Worm (Caenorhabditis elegans) whole organism, late embryonic: ENCODE data around the gene doxa-1.

Source experiments
- C38D4.7 ChIP-seq: fragments of 200-800 bp; sonication (Bioruptor generic); optimal IDR thresholded peaks from 2 replicates; lab custom pipeline; 2018; ENCODE audit warnings: mild to moderate bottlenecking, missing genetic modification characterization, moderate library complexity, missing compliant biosample characterization
- K02D7.2 ChIP-seq: sonication (generic microtip); optimal IDR thresholded peaks from 2 replicates; lab custom pipeline; 2017; ENCODE audit warnings: mild to moderate bottlenecking, missing genetic modification characterization, missing compliant biosample characterization
- K09A11.1 ChIP-seq: sonication (generic microtip); optimal IDR thresholded peaks from 2 replicates; lab custom pipeline; 2017; ENCODE audit warnings: antibody characterized with exemption, mild to moderate bottlenecking, missing genetic modification characterization, missing compliant biosample characterization; ENCODE audit not compliant: insufficient read depth
- ceh-24 ChIP-seq: sonication (generic microtip); optimal IDR thresholded peaks from 2 replicates; lab custom pipeline; 2016; ENCODE audit warnings: mild to moderate bottlenecking, missing genetic modification characterization, missing compliant biosample characterization
- ceh-30 ChIP-seq: fragments of 150-350 bp; optimal IDR thresholded peaks from 2 replicates; lab custom pipeline; 2014; ENCODE audit warnings: missing biosample characterization, missing genetic modification characterization
- ceh-45 ChIP-seq: fragments of 200-800 bp; sonication (Bioruptor generic); IDR thresholded peaks from 2 replicates; pipeline ENCODE4 v1.3.6; 2022; ENCODE audit warnings: missing genetic modification reagents, missing genetic modification characterization, missing compliant biosample characterization
- che-1 ChIP-seq: sonication (generic microtip); optimal IDR thresholded peaks from 2 replicates; lab custom pipeline; 2016; ENCODE audit warnings: mild to moderate bottlenecking, missing genetic modification characterization, missing compliant biosample characterization
- dve-1 ChIP-seq: sonication (generic microtip); optimal IDR thresholded peaks from 2 replicates; lab custom pipeline; 2017; ENCODE audit warnings: antibody characterized with exemption, mild to moderate bottlenecking, missing genetic modification characterization, missing compliant biosample characterization
- ets-4 ChIP-seq: sonication (generic microtip); optimal IDR thresholded peaks from 2 replicates; lab custom pipeline; 2016; ENCODE audit warnings: missing genetic modification characterization, missing compliant biosample characterization
- eyg-1 ChIP-seq: sonication (generic microtip); optimal IDR thresholded peaks from 2 replicates; lab custom pipeline; 2016; ENCODE audit warnings: missing genotype, missing genetic modification characterization, missing compliant biosample characterization
- gmeb-2 ChIP-seq: sonication (generic microtip); optimal IDR thresholded peaks from 2 replicates; lab custom pipeline; 2016; ENCODE audit warnings: missing genetic modification characterization, inconsistent platforms, missing compliant biosample characterization
- hlh-15 ChIP-seq: sonication (generic microtip); optimal IDR thresholded peaks from 2 replicates; lab custom pipeline; 2016; ENCODE audit warnings: missing genetic modification characterization, missing compliant biosample characterization
- madf-2 ChIP-seq: sonication (generic microtip); optimal IDR thresholded peaks from 2 replicates; lab custom pipeline; 2017; ENCODE audit warnings: missing genetic modification characterization, missing compliant biosample characterization
- nfya-1 ChIP-seq: sonication (generic microtip); optimal IDR thresholded peaks from 2 replicates; lab custom pipeline; 2017; ENCODE audit warnings: missing genetic modification characterization, mild to moderate bottlenecking, missing compliant biosample characterization, antibody characterized with exemption, moderate library complexity
- nhr-11 ChIP-seq: fragments of 150-350 bp; optimal IDR thresholded peaks from 2 replicates; lab custom pipeline; 2014; ENCODE audit warnings: missing biosample characterization, missing genetic modification characterization
- npax-4 ChIP-seq: sonication (generic microtip); optimal IDR thresholded peaks from 2 replicates; lab custom pipeline; 2016; ENCODE audit warnings: missing genetic modification characterization, missing compliant biosample characterization
- pag-3 ChIP-seq: sonication (generic microtip); optimal IDR thresholded peaks from 2 replicates; lab custom pipeline; 2016; ENCODE audit warnings: missing compliant biosample characterization, missing genetic modification characterization, borderline replicate concordance
- tbx-7 ChIP-seq: sonication (generic microtip); optimal IDR thresholded peaks from 2 replicates; lab custom pipeline; 2016; ENCODE audit warnings: missing genotype, missing genetic modification characterization, missing compliant biosample characterization
- ttx-3 ChIP-seq: sonication (generic microtip); optimal IDR thresholded peaks from 2 replicates; lab custom pipeline; 2016; ENCODE audit warnings: missing genetic modification reagents, missing genetic modification characterization, missing compliant biosample characterization
- unc-42 ChIP-seq: sonication (generic microtip); optimal IDR thresholded peaks from 2 replicates; lab custom pipeline; 2016; ENCODE audit warnings: missing genotype, missing genetic modification characterization, missing compliant biosample characterization

Gene doxa-1

DNA sequence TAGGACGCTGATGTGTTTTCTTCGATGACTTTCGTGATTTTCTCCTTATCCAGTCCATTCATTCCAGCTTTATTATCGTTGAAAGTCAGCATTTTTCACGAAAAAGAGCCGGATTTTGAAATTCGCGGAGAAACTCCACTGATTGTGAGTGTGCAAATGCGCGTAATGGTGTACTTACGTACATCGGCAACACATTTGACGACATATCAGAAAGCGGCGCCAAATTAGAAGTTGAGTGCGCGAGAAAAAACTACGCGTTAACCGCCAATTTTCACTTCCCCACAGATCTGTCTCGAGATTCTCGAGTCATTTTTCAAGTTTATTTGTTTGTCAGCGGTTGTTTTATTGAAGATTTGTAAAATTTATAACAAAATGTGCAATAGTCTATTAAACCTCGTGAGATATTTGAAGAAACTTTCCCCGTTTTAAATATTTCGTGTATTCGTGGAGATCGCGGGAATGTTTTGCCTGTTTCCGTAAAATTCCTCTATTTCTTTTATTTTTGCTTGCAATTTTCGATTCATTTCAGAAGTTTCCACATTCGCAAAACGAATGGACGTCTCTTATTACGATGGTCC, 47.6 kb downstream of the doxa-1 start, which contains the start of the genes polk-1 and gpr-1:
TSS of gene polk-1 (minus strand) at position 186 of the 578 bp plus-strand sequence.
TSS of gene gpr-1 (plus strand) at position 528 of the 578 bp plus-strand sequence.
- TF ChIP-seq che-1 (no peak), ttx-3 (tag; lab: Kevin White, UChicago) (no peak), madf-2 (tag; lab: Kevin White, UChicago) (no peak), nhr-11 (tag; lab: Kevin White, UChicago) (no peak), K09A11.1 (tag; lab: Kevin White, UChicago) (no peak), K02D7.2 (tag; lab: Kevin White, UChicago) (no peak), eyg-1 (tag; lab: Kevin White, UChicago) (no peak), C38D4.7 (no peak), gmeb-2 (tag; lab: Kevin White, UChicago) (no peak), dve-1 (tag; lab: Kevin White, UChicago) (no peak), ceh-45 (GFP tag; lab: Robert Waterston, UW) (no peak), ets-4 (no peak), ceh-24 (tag; lab: Kevin White, UChicago) (no peak), pag-3 (tag; lab: Kevin White, UChicago) (no peak), tbx-7 (tag; lab: Kevin White, UChicago) (no peak)

DNA sequence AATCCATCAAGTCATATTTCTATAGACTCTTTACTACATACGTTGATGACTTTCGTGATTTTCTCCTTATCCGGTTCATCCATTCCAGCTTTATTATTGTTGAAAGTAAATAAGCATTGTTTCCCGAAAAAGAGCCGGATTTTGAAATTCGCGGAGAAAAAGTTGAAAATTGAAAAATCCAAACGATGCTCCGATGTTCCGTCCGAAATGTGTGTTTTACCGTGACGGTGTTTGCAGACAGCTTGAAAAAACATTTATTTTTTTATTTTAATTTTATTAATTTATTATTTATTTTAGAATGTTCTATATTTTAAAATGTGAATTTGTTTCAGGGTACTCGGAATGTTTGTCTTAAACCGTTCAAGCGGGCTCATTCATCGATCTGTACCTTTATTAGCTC, 49.9 kb downstream of the doxa-1 start, which contains the start of gene dnj-10:
TSS of gene dnj-10 (plus strand) at position 333 of the 400 bp plus-strand sequence.
- TF ChIP-seq npax-4 (tag; lab: Kevin White, UChicago), result no peak
- no peak for TF ChIP-seq hlh-15
- peak; percentile 6 for TF ChIP-seq unc-42 (tag; lab: Kevin White, UChicago)
- TF ChIP-seq nfya-1 (tag; lab: Kevin White, UChicago), result no peak
- no peak for TF ChIP-seq ceh-30 (tag; lab: Kevin White, UChicago)
- TF ChIP-seq ceh-24 (tag; lab: Kevin White, UChicago), result no peak
- no peak for TF ChIP-seq che-1
- no peak for TF ChIP-seq C38D4.7
